Worm (Caenorhabditis elegans) whole organism, late embryonic: ENCODE results near the gene T22F7.4.

ENCODE experiments used
- C08G9.2 ChIP-seq: sonication (generic microtip); optimal IDR thresholded peaks from 2 replicates; lab custom pipeline; 2016; ENCODE audit warnings: mild to moderate bottlenecking, missing genetic modification characterization, moderate library complexity, missing compliant biosample characterization
- C38D4.7 ChIP-seq: fragments of 200-800 bp; sonication (Bioruptor generic); optimal IDR thresholded peaks from 2 replicates; lab custom pipeline; 2018; ENCODE audit warnings: mild to moderate bottlenecking, missing genetic modification characterization, moderate library complexity, missing compliant biosample characterization
- F13H6.1 ChIP-seq: sonication (generic microtip); optimal IDR thresholded peaks from 2 replicates; lab custom pipeline; 2016; ENCODE audit warnings: missing genetic modification characterization, missing compliant biosample characterization
- K02D7.2 ChIP-seq: sonication (generic microtip); optimal IDR thresholded peaks from 2 replicates; lab custom pipeline; 2017; ENCODE audit warnings: mild to moderate bottlenecking, missing genetic modification characterization, missing compliant biosample characterization
- T23F11.4 ChIP-seq: fragments of 200-800 bp; sonication (Bioruptor generic); optimal IDR thresholded peaks from 2 replicates; lab custom pipeline; 2018; ENCODE audit warnings: mild to moderate bottlenecking, missing genetic modification characterization, missing compliant biosample characterization
- ahr-1 ChIP-seq: sonication (generic microtip); optimal IDR thresholded peaks from 2 replicates; lab custom pipeline; 2016; ENCODE audit warnings: missing genetic modification characterization, missing compliant biosample characterization
- ama-1 ChIP-seq: fragments of 150-350 bp; optimal IDR thresholded peaks from 2 replicates; lab custom pipeline; 2014
- ceh-14 ChIP-seq: sonication (generic microtip); optimal IDR thresholded peaks from 2 replicates; lab custom pipeline; 2016; ENCODE audit warnings: missing genotype, missing genetic modification characterization, missing compliant biosample characterization
- ceh-18 ChIP-seq: sonication (generic microtip); optimal IDR thresholded peaks from 2 replicates; lab custom pipeline; 2016; ENCODE audit warnings: missing genetic modification characterization, missing compliant biosample characterization
- ceh-2 ChIP-seq: sonication (generic microtip); optimal IDR thresholded peaks from 2 replicates; lab custom pipeline; 2016; ENCODE audit warnings: missing genotype, missing genetic modification characterization, missing compliant biosample characterization
- ceh-22 ChIP-seq: sonication (generic microtip); optimal IDR thresholded peaks from 2 replicates; lab custom pipeline; 2017; ENCODE audit warnings: missing biosample characterization, missing genetic modification characterization
- ceh-34 ChIP-seq: sonication (generic microtip); optimal IDR thresholded peaks from 2 replicates; lab custom pipeline; 2016; ENCODE audit warnings: mild to moderate bottlenecking, missing genetic modification characterization, missing compliant biosample characterization
- ceh-45 ChIP-seq: fragments of 200-800 bp; sonication (Bioruptor generic); IDR thresholded peaks from 2 replicates; pipeline ENCODE4 v1.3.6; 2022; ENCODE audit warnings: missing genetic modification reagents, missing genetic modification characterization, missing compliant biosample characterization
- ceh-48 ChIP-seq: sonication (generic microtip); optimal IDR thresholded peaks from 2 replicates; lab custom pipeline; 2016; ENCODE audit warnings: missing genetic modification characterization, inconsistent platforms, missing compliant biosample characterization
- ceh-9 ChIP-seq: sonication (generic microtip); optimal IDR thresholded peaks from 2 replicates; lab custom pipeline; 2016; ENCODE audit warnings: mild to moderate bottlenecking, missing genetic modification characterization, inconsistent platforms, missing compliant biosample characterization
- dve-1 ChIP-seq: sonication (generic microtip); optimal IDR thresholded peaks from 2 replicates; lab custom pipeline; 2017; ENCODE audit warnings: antibody characterized with exemption, mild to moderate bottlenecking, missing genetic modification characterization, missing compliant biosample characterization
- elt-2 ChIP-seq: sonication (generic microtip); optimal IDR thresholded peaks from 2 replicates; lab custom pipeline; 2016; ENCODE audit warnings: missing genetic modification reagents, missing genetic modification characterization, missing compliant biosample characterization
- elt-4 ChIP-seq: sonication (generic microtip); optimal IDR thresholded peaks from 2 replicates; lab custom pipeline; 2016; ENCODE audit warnings: missing genetic modification characterization, missing compliant biosample characterization
- fkh-10 ChIP-seq: fragments of 150-350 bp; optimal IDR thresholded peaks from 2 replicates; lab custom pipeline; 2014; ENCODE audit warnings: missing biosample characterization, missing genetic modification reagents, missing genetic modification characterization
- gmeb-2 ChIP-seq: sonication (generic microtip); optimal IDR thresholded peaks from 2 replicates; lab custom pipeline; 2016; ENCODE audit warnings: missing genetic modification characterization, inconsistent platforms, missing compliant biosample characterization
- hlh-15 ChIP-seq: sonication (generic microtip); optimal IDR thresholded peaks from 2 replicates; lab custom pipeline; 2016; ENCODE audit warnings: missing genetic modification characterization, missing compliant biosample characterization
- hlh-6 ChIP-seq: sonication (generic microtip); optimal IDR thresholded peaks from 2 replicates; lab custom pipeline; 2016; ENCODE audit warnings: missing genotype, missing genetic modification characterization, missing compliant biosample characterization
- hlh-8 ChIP-seq: sonication (generic microtip); optimal IDR thresholded peaks from 2 replicates; lab custom pipeline; 2016; ENCODE audit warnings: missing genotype, missing genetic modification characterization, missing compliant biosample characterization
- lim-6 ChIP-seq: sonication (generic microtip); optimal IDR thresholded peaks from 2 replicates; lab custom pipeline; 2016; ENCODE audit warnings: missing genetic modification characterization, missing compliant biosample characterization
- madf-2 ChIP-seq: sonication (generic microtip); optimal IDR thresholded peaks from 2 replicates; lab custom pipeline; 2017; ENCODE audit warnings: missing genetic modification characterization, missing compliant biosample characterization
- mec-3 ChIP-seq: sonication (generic microtip); optimal IDR thresholded peaks from 2 replicates; lab custom pipeline; 2016; ENCODE audit warnings: borderline replicate concordance, missing genetic modification characterization, missing compliant biosample characterization
- nfya-1 ChIP-seq: sonication (generic microtip); optimal IDR thresholded peaks from 2 replicates; lab custom pipeline; 2017; ENCODE audit warnings: missing genetic modification characterization, mild to moderate bottlenecking, missing compliant biosample characterization, antibody characterized with exemption, moderate library complexity
- nhr-11 ChIP-seq: fragments of 150-350 bp; optimal IDR thresholded peaks from 2 replicates; lab custom pipeline; 2014; ENCODE audit warnings: missing biosample characterization, missing genetic modification characterization
- odd-2 ChIP-seq: sonication (generic microtip); optimal IDR thresholded peaks from 2 replicates; lab custom pipeline; 2017; ENCODE audit warnings: antibody characterized with exemption, mild to moderate bottlenecking, missing genetic modification characterization, missing compliant biosample characterization
- pag-3 ChIP-seq: sonication (generic microtip); optimal IDR thresholded peaks from 2 replicates; lab custom pipeline; 2016; ENCODE audit warnings: missing compliant biosample characterization, missing genetic modification characterization, borderline replicate concordance
- pha-2 ChIP-seq: sonication (generic microtip); optimal IDR thresholded peaks from 2 replicates; lab custom pipeline; 2017; ENCODE audit warnings: mild to moderate bottlenecking, missing genetic modification characterization, missing compliant biosample characterization
- pha-4 ChIP-seq: fragments of 150-350 bp; optimal IDR thresholded peaks from 2 replicates; lab custom pipeline; 2018; ENCODE audit warnings: missing biosample characterization, missing genetic modification reagents, missing genetic modification characterization
- ref-2 ChIP-seq: sonication (generic microtip); optimal IDR thresholded peaks from 2 replicates; lab custom pipeline; 2016; ENCODE audit warnings: missing genetic modification characterization, missing compliant biosample characterization
- rnt-1 ChIP-seq: sonication (generic microtip); optimal IDR thresholded peaks from 2 replicates; lab custom pipeline; 2016; ENCODE audit warnings: missing genetic modification characterization, missing compliant biosample characterization
- sox-2 ChIP-seq: fragments of 200-800 bp; sonication (Bioruptor generic); IDR thresholded peaks from 2 replicates; pipeline ENCODE4 v1.3.6; 2022; ENCODE audit warnings: missing genetic modification reagents, missing genetic modification characterization, missing compliant biosample characterization
- sox-4 ChIP-seq: sonication (generic microtip); optimal IDR thresholded peaks from 2 replicates; lab custom pipeline; 2017; ENCODE audit warnings: mild to moderate bottlenecking, missing genetic modification characterization, inconsistent platforms, missing compliant biosample characterization
- tbx-2 ChIP-seq: sonication (generic microtip); optimal IDR thresholded peaks from 2 replicates; lab custom pipeline; 2016; ENCODE audit warnings: missing genetic modification characterization, missing compliant biosample characterization
- unc-3 ChIP-seq, 2 experiments: fragments of 200-800 bp in 1 of 2; sonication (Bioruptor generic) in 1 of 2; sonication (generic microtip) in 1 of 2; conservative IDR thresholded peaks in 1 of 2; optimal IDR thresholded peaks in 1 of 2; 2 replicates each; pipeline versions ENCODE4 v1.3.6 to Lab custom; 2016 to 2022; ENCODE audit warnings: missing compliant biosample characterization in 2 of 2, missing genetic modification characterization in 2 of 2, missing genetic modification reagents in 1 of 2
- unc-55 ChIP-seq: sonication (generic microtip); optimal IDR thresholded peaks from 2 replicates; lab custom pipeline; 2017; ENCODE audit warnings: missing biosample characterization, missing genetic modification reagents, missing genetic modification characterization
- unc-86 ChIP-seq: sonication (generic microtip); optimal IDR thresholded peaks from 2 replicates; lab custom pipeline; 2016; ENCODE audit warnings: missing genetic modification characterization, missing compliant biosample characterization

T22F7.4 gene

ce11 chrIII:532152-532551, 5.4 kb upstream of the T22F7.4 start:
- no peak for TF ChIP-seq fkh-10 (GFP tag; lab: Kevin White, UChicago)
- TF ChIP-seq gmeb-2 (tag; lab: Kevin White, UChicago), result no peak
- TF ChIP-seq tbx-2 (tag; lab: Kevin White, UChicago), result no peak
- no peak for TF ChIP-seq K02D7.2 (tag; lab: Kevin White, UChicago)
- no peak for TF ChIP-seq ceh-22 (tag; lab: Kevin White, UChicago)
- no peak for TF ChIP-seq elt-4
- TF ChIP-seq odd-2, result no peak
- no peak for TF ChIP-seq C08G9.2 (tag; lab: Kevin White, UChicago)
- no peak for TF ChIP-seq ceh-18 (tag; lab: Kevin White, UChicago)
- TF ChIP-seq madf-2 (tag; lab: Kevin White, UChicago), result no peak

- no peak for TF ChIP-seq ceh-45 (GFP tag; lab: Robert Waterston, UW)
- TF ChIP-seq sox-4 (tag; lab: Kevin White, UChicago), result no peak
- no peak for TF ChIP-seq ama-1 (lab: Kevin White, UChicago)
- TF ChIP-seq ref-2, result no peak
These were observed 4.2 kb upstream of the T22F7.4 start for ce11 chrIII:530899-531298.

ce11 chrIII:523944-524343, 2.8 kb downstream of the T22F7.4 start, which contains the start of gene T22F7.3:
Gene T22F7.3 (minus strand): TSS chrIII:524044.
- TF ChIP-seq ceh-14 (tag; lab: Kevin White, UChicago) (no peak), lim-6 (tag; lab: Kevin White, UChicago) (no peak), dve-1 (no peak), ref-2 (no peak), nfya-1 (tag; lab: Kevin White, UChicago) (no peak), ceh-48 (tag; lab: Kevin White, UChicago) (no peak), ceh-34 (tag; lab: Kevin White, UChicago) (no peak), elt-2 (no peak), sox-4 (tag; lab: Kevin White, UChicago) (no peak), hlh-15 (tag; lab: Kevin White, UChicago) (no peak), rnt-1 (tag; lab: Kevin White, UChicago) (no peak)

- TF ChIP-seq hlh-15 (tag; lab: Kevin White, UChicago) (no peak), elt-4 (no peak), T23F11.4 (no peak), ceh-48 (tag; lab: Kevin White, UChicago) (no peak), ahr-1 (tag; lab: Kevin White, UChicago) (no peak), unc-86 (tag; lab: Kevin White, UChicago) (no peak)
These were observed 13.4 kb downstream of the T22F7.4 start for ce11 chrIII:513360-513759.

ce11 chrIII:512117-512516, 14.6 kb downstream of the T22F7.4 start, which contains the start of gene F30H5.3:
Gene F30H5.3 (minus strand): TSS chrIII:512217.
- TF ChIP-seq ceh-14 (tag; lab: Kevin White, UChicago) (no peak), pha-2 (tag; lab: Kevin White, UChicago) (peak; percentile 12)

- no peak for TF ChIP-seq pag-3 (tag; lab: Kevin White, UChicago)
- no peak for TF ChIP-seq ceh-9
- TF ChIP-seq sox-2 (GFP tag; lab: Robert Waterston, UW), result no peak
- TF ChIP-seq F13H6.1 (tag; lab: Kevin White, UChicago), result no peak
These were observed 17.7 kb downstream of the T22F7.4 start for ce11 chrIII:509045-509444.

ce11 chrIII:502583-502982, 24.1 kb downstream of the T22F7.4 start:
- TF ChIP-seq unc-55 (GFP tag; lab: Kevin White, UChicago) (no peak), nhr-11 (tag; lab: Kevin White, UChicago) (no peak), ceh-14 (tag; lab: Kevin White, UChicago) (peak; percentile 93), hlh-15 (tag; lab: Kevin White, UChicago) (peak; percentile 72), unc-3 (GFP tag; conservative IDR thresholded peaks at IDR 0.05; lab: Robert Waterston, UW) (peak; percentile 85), unc-3 (tag; optimal IDR thresholded peaks at IDR 0.05; lab: Kevin White, UChicago) (peak; percentile 74), C38D4.7 (peak; percentile 83), ref-2 (peak; percentile 85), pha-4 (tag; lab: Kevin White, UChicago) (no peak), ceh-45 (GFP tag; lab: Robert Waterston, UW) (peak; percentile 90), nfya-1 (tag; lab: Kevin White, UChicago) (peak; percentile 66), lim-6 (tag; lab: Kevin White, UChicago) (peak; percentile 70), hlh-6 (tag; lab: Kevin White, UChicago) (peak; percentile 88), ceh-18 (tag; lab: Kevin White, UChicago) (peak; percentile 88), hlh-8 (tag; lab: Kevin White, UChicago) (peak; percentile 80), mec-3 (tag; lab: Kevin White, UChicago) (peak; percentile 56), ceh-2 (tag; lab: Kevin White, UChicago) (peak; percentile 83)
